Fruit fly (Drosophila melanogaster) whole organism, prepupa: ENCODE data around the gene CG11893.

Experiments
- CG1621 ChIP-seq: fragments of 200-800 bp; sonication (Bioruptor generic); optimal IDR thresholded peaks from 3 replicates; lab custom pipeline; 2018; ENCODE audit warnings: missing biosample characterization, mild to moderate bottlenecking, missing genetic modification characterization
- CG16779 ChIP-seq: fragments of 200-800 bp; sonication (Bioruptor generic); optimal IDR thresholded peaks from 3 replicates; lab custom pipeline; 2017; ENCODE audit warnings: missing biosample characterization, mild to moderate bottlenecking, missing genetic modification characterization
- Gug ChIP-seq: fragments of 200-800 bp; sonication (Bioruptor generic); IDR thresholded peaks from 2 replicates; pipeline ENCODE4 v1.3.6; 2022; ENCODE audit warnings: missing biosample characterization, missing genetic modification characterization
- Hr38 ChIP-seq: sonication (Bioruptor generic); optimal IDR thresholded peaks from 2 replicates; lab custom pipeline; 2016; ENCODE audit warnings: missing biosample characterization, missing genetic modification characterization
- Met ChIP-seq: fragments of 200-800 bp; sonication (Bioruptor generic); optimal IDR thresholded peaks from 3 replicates; lab custom pipeline; 2016; ENCODE audit warnings: missing biosample characterization, missing genetic modification characterization
- cyc ChIP-seq: fragments of 200-800 bp; sonication (Bioruptor generic); optimal IDR thresholded peaks from 3 replicates; lab custom pipeline; 2016; ENCODE audit warnings: missing biosample characterization, missing genetic modification characterization

dm6 chr3R:25279796-25280350 is 9.8 kb upstream of the CG11893 start, which contains the start of gene CG10514:
- TF ChIP-seq Hr38 (no peak), Gug (GFP tag; lab: Robert Waterston, UW) (no peak), Met (GFP tag; lab: Kevin White, UChicago) (no peak), CG1621 (tag; lab: Kevin White, UChicago) (no peak), CG16779 (no peak), cyc (GFP tag; lab: Kevin White, UChicago) (no peak)
